Fruit fly (Drosophila melanogaster) whole organism, wandering third instar larva: ENCODE data around the gene CG7133.

Experiments
- Abd-B ChIP-seq: fragments of >200 bp; optimal IDR thresholded peaks from 2 replicates; lab custom pipeline; 2017; ENCODE audit warnings: missing biosample characterization, missing genetic modification characterization
- CG9705 ChIP-seq: fragments of 200-800 bp; sonication (Bioruptor generic); optimal IDR thresholded peaks from 2 replicates; lab custom pipeline; 2018; ENCODE audit warnings: missing biosample characterization, mild to moderate bottlenecking, missing genetic modification characterization
- Dfd ChIP-seq: fragments of >200 bp; optimal IDR thresholded peaks from 2 replicates; lab custom pipeline; 2017; ENCODE audit warnings: missing biosample characterization, missing genetic modification characterization
- Dif ChIP-seq: fragments of 200-275, 200-300 bp; sonication (Bioruptor generic); optimal IDR thresholded peaks from 2 replicates; lab custom pipeline; 2018; ENCODE audit warnings: missing biosample characterization, missing genetic modification characterization; ENCODE audit not compliant: partially characterized antibody
- Hr83 ChIP-seq: fragments of 200-300 bp; sonication (Bioruptor generic); optimal IDR thresholded peaks from 2 replicates; lab custom pipeline; 2016; ENCODE audit warnings: missing biosample characterization, mild to moderate bottlenecking, missing genetic modification characterization, moderate library complexity; ENCODE audit not compliant: poor library complexity, severe bottlenecking
- Mio ChIP-seq: sonication (Bioruptor generic); optimal IDR thresholded peaks from 2 replicates; lab custom pipeline; 2016; ENCODE audit warnings: missing biosample characterization, missing genetic modification characterization
- brk ChIP-seq: fragments of 200-800 bp; sonication (Bioruptor generic); optimal IDR thresholded peaks from 2 replicates; lab custom pipeline; 2016; ENCODE audit warnings: missing biosample characterization, mild to moderate bottlenecking, missing genetic modification characterization
- pan ChIP-seq: fragments of >200 bp; optimal IDR thresholded peaks from 2 replicates; lab custom pipeline; 2017
- usp ChIP-seq: fragments of >200 bp; optimal IDR thresholded peaks from 2 replicates; lab custom pipeline; 2017; ENCODE audit warnings: missing biosample characterization, missing genetic modification characterization

dm6 chr3L:22109903-22110302 lies 35.6 kb upstream of the CG7133 start:
- TF ChIP-seq brk (GFP tag; lab: Kevin White, UChicago) (no peak), CG9705 (GFP tag; lab: Kevin White, UChicago) (no peak), usp (GFP tag; lab: Kevin White, UChicago) (no peak), Dfd (GFP tag; lab: Kevin White, UChicago) (no peak), Dif (GFP tag; lab: Kevin White, UChicago) (no peak), Mio (no peak), pan (no peak), Abd-B (GFP tag; lab: Kevin White, UChicago) (no peak), Hr83 (GFP tag; lab: Kevin White, UChicago) (no peak)
